Worm (Caenorhabditis elegans) whole organism, L1 larva: ENCODE data around the gene B0244.7.

Experiments
- C16A3.4 ChIP-seq: fragments of 150-350 bp; optimal IDR thresholded peaks from 2 replicates; lab custom pipeline; 2014; ENCODE audit warnings: missing biosample characterization, missing genetic modification characterization
- C34B4.2 ChIP-seq: sonication (generic microtip); optimal IDR thresholded peaks from 2 replicates; lab custom pipeline; 2017; ENCODE audit warnings: mild to moderate bottlenecking, missing genetic modification characterization, missing compliant biosample characterization
- F16B12.6 ChIP-seq: fragments of 150-350 bp; optimal IDR thresholded peaks from 2 replicates; lab custom pipeline; 2014; ENCODE audit warnings: missing biosample characterization, missing genetic modification characterization
- Y116A8C.19 ChIP-seq: sonication (generic microtip); optimal IDR thresholded peaks from 2 replicates; lab custom pipeline; 2016; ENCODE audit warnings: missing compliant biosample characterization, missing genetic modification characterization, borderline replicate concordance
- aha-1 ChIP-seq: fragments of 150-350 bp; optimal IDR thresholded peaks from 2 replicates; lab custom pipeline; 2014; ENCODE audit warnings: missing biosample characterization, missing genetic modification characterization
- ama-1 ChIP-seq: fragments of 150-350 bp; optimal IDR thresholded peaks from 2 replicates; lab custom pipeline; 2014
- ceh-8 ChIP-seq: fragments of 200-800 bp; sonication (Bioruptor generic); optimal IDR thresholded peaks from 2 replicates; lab custom pipeline; 2018; ENCODE audit warnings: mild to moderate bottlenecking, missing genetic modification characterization, moderate library complexity, missing compliant biosample characterization
- ceh-82 ChIP-seq, 3 experiments: fragments of 150-350 bp in 1 of 3; sonication (generic microtip) in 2 of 3; optimal IDR thresholded peaks; 2 replicates each; lab custom pipeline; 2014 to 2017; ENCODE audit warnings: missing biosample characterization in 3 of 3, missing genetic modification characterization in 3 of 3
- ceh-88 ChIP-seq: fragments of 200-800 bp; sonication (Bioruptor generic); IDR thresholded peaks from 2 replicates; pipeline ENCODE4 v1.3.6; 2022; ENCODE audit warnings: missing genetic modification characterization, missing compliant biosample characterization
- dpl-1 ChIP-seq, 3 experiments: fragments of 150-350 bp in 2 of 3; sonication (generic microtip) in 1 of 3; optimal IDR thresholded peaks; 2 replicates each; lab custom pipeline; 2014 to 2017; ENCODE audit warnings: missing biosample characterization in 3 of 3, missing genetic modification characterization in 3 of 3, missing genetic modification reagents in 3 of 3
- efl-1 ChIP-seq, 4 experiments: fragments of 150-350 bp; optimal IDR thresholded peaks in 3 of 4; peaks in 1 of 4; 1 replicate in 1 of 4; 2 replicates in 3 of 4; lab custom pipeline; 2014; ENCODE audit warnings: missing biosample characterization in 2 of 4, missing genetic modification characterization in 2 of 4, missing genetic modification reagents in 2 of 4
- elt-2 ChIP-seq: sonication (generic microtip); optimal IDR thresholded peaks from 2 replicates; lab custom pipeline; 2016; ENCODE audit warnings: missing genetic modification characterization, mild to moderate bottlenecking, inconsistent platforms, missing compliant biosample characterization, missing genetic modification reagents
- fkh-10 ChIP-seq: sonication (generic microtip); optimal IDR thresholded peaks from 2 replicates; lab custom pipeline; 2017; ENCODE audit warnings: missing biosample characterization, missing genetic modification reagents, missing genetic modification characterization
- grh-1 ChIP-seq: fragments of 200-800 bp; sonication (Bioruptor generic); IDR thresholded peaks from 2 replicates; pipeline ENCODE4 v1.3.6; 2022; ENCODE audit warnings: missing genetic modification reagents, missing genetic modification characterization, missing compliant biosample characterization
- hlh-17 ChIP-seq: fragments of 200-800 bp; sonication (Bioruptor generic); optimal IDR thresholded peaks from 2 replicates; lab custom pipeline; 2018; ENCODE audit warnings: missing genetic modification characterization, mild to moderate bottlenecking, missing compliant biosample characterization, moderate library complexity, borderline replicate concordance
- hlh-4 ChIP-seq: sonication (generic microtip); optimal IDR thresholded peaks from 2 replicates; lab custom pipeline; 2016; ENCODE audit warnings: mild to moderate bottlenecking, missing genetic modification characterization, missing compliant biosample characterization
- irx-1 ChIP-seq: sonication (generic microtip); optimal IDR thresholded peaks from 2 replicates; lab custom pipeline; 2016; ENCODE audit warnings: missing genetic modification characterization, missing compliant biosample characterization
- jun-1 ChIP-seq: fragments of 150-350 bp; optimal IDR thresholded peaks from 2 replicates; lab custom pipeline; 2014; ENCODE audit warnings: missing biosample characterization, missing genetic modification reagents, missing genetic modification characterization
- lin-14 ChIP-seq: fragments of 200-800 bp; sonication (Bioruptor generic); optimal IDR thresholded peaks from 2 replicates; lab custom pipeline; 2018; ENCODE audit warnings: mild to moderate bottlenecking, missing genetic modification characterization, moderate library complexity, missing compliant biosample characterization
- lin-15B ChIP-seq: fragments of 150-350 bp; sonication (generic microtip); optimal IDR thresholded peaks from 3 replicates; lab custom pipeline; 2014; ENCODE audit warnings: missing biosample characterization, missing genetic modification characterization
- lin-35 ChIP-seq, 2 experiments: fragments of 150-350 bp; optimal IDR thresholded peaks; 2 replicates each; lab custom pipeline; 2014; ENCODE audit warnings: missing biosample characterization in 2 of 2, missing genetic modification characterization in 2 of 2, missing genetic modification reagents in 2 of 2
- lin-39 ChIP-seq: fragments of 150-350 bp; optimal IDR thresholded peaks from 2 replicates; lab custom pipeline; 2014; ENCODE audit warnings: missing biosample characterization, missing genetic modification reagents, missing genetic modification characterization
- lir-3 ChIP-seq: sonication (generic microtip); optimal IDR thresholded peaks from 2 replicates; lab custom pipeline; 2016; ENCODE audit warnings: mild to moderate bottlenecking, missing genetic modification characterization, moderate library complexity, missing compliant biosample characterization; ENCODE audit not compliant: poor library complexity
- lsy-2 ChIP-seq, 2 experiments: fragments of 150-350 bp; optimal IDR thresholded peaks; 2 replicates each; lab custom pipeline; 2014; ENCODE audit warnings: missing biosample characterization in 2 of 2, missing genetic modification characterization in 2 of 2
- mdl-1 ChIP-seq, 2 experiments: fragments of 150-350 bp; optimal IDR thresholded peaks; 2 replicates each; lab custom pipeline; 2014 to 2017; ENCODE audit warnings: missing biosample characterization in 2 of 2, missing genetic modification characterization in 2 of 2, inconsistent platforms in 1 of 2
- nhr-11 ChIP-seq: fragments of 150-350 bp; optimal IDR thresholded peaks from 2 replicates; lab custom pipeline; 2014; ENCODE audit warnings: missing biosample characterization, missing genetic modification characterization
- nhr-19 ChIP-seq: fragments of 200-800 bp; sonication (Bioruptor generic); conservative IDR thresholded peaks from 2 replicates; pipeline ENCODE4 v1.3.6; 2022; ENCODE audit warnings: missing genetic modification characterization, missing compliant biosample characterization
- nhr-20 ChIP-seq: sonication (generic microtip); optimal IDR thresholded peaks from 2 replicates; lab custom pipeline; 2016; ENCODE audit warnings: mild to moderate bottlenecking, missing genetic modification characterization, missing compliant biosample characterization
- nhr-47 ChIP-seq: sonication (generic microtip); optimal IDR thresholded peaks from 2 replicates; lab custom pipeline; 2016; ENCODE audit warnings: mild to moderate bottlenecking, missing genetic modification characterization, moderate library complexity, missing compliant biosample characterization
- nhr-71 ChIP-seq: sonication (generic microtip); optimal IDR thresholded peaks from 2 replicates; lab custom pipeline; 2016; ENCODE audit warnings: mild to moderate bottlenecking, missing genetic modification characterization, moderate library complexity, missing compliant biosample characterization
- nhr-77 ChIP-seq: fragments of 150-350 bp; optimal IDR thresholded peaks from 2 replicates; lab custom pipeline; 2014; ENCODE audit warnings: missing biosample characterization, missing genetic modification characterization
- nhr-85 ChIP-seq: sonication (generic microtip); peaks from one replicate; lab custom pipeline; 2016; ENCODE audit warnings: missing genetic modification characterization, inconsistent platforms, missing compliant biosample characterization
- nhr-90 ChIP-seq: sonication (generic microtip); optimal IDR thresholded peaks from 2 replicates; lab custom pipeline; 2016; ENCODE audit warnings: mild to moderate bottlenecking, missing genetic modification characterization, missing compliant biosample characterization; ENCODE audit not compliant: poor library complexity
- pqm-1 ChIP-seq: sonication (generic microtip); optimal IDR thresholded peaks from 3 replicates; lab custom pipeline; 2017; ENCODE audit warnings: missing biosample characterization, missing genetic modification characterization
- skn-1 ChIP-seq: fragments of 150-350 bp; optimal IDR thresholded peaks from 2 replicates; lab custom pipeline; 2014; ENCODE audit warnings: missing biosample characterization, missing genetic modification characterization
- snpc-4 ChIP-seq: fragments of 150-350 bp; optimal IDR thresholded peaks from 2 replicates; lab custom pipeline; 2014; ENCODE audit warnings: missing biosample characterization, missing genetic modification characterization
- snu-23 ChIP-seq: sonication (generic microtip); optimal IDR thresholded peaks from 2 replicates; lab custom pipeline; 2016; ENCODE audit warnings: missing genetic modification characterization, missing compliant biosample characterization
- sup-37 ChIP-seq: fragments of 200-800 bp; sonication (Bioruptor generic); optimal IDR thresholded peaks from 2 replicates; lab custom pipeline; 2018; ENCODE audit warnings: mild to moderate bottlenecking, missing genetic modification characterization, missing compliant biosample characterization
- tbx-2 ChIP-seq: sonication (generic microtip); optimal IDR thresholded peaks from 2 replicates; lab custom pipeline; 2016; ENCODE audit warnings: missing genetic modification characterization, missing compliant biosample characterization
- tlp-1 ChIP-seq: fragments of 150-350 bp; optimal IDR thresholded peaks from 2 replicates; lab custom pipeline; 2014; ENCODE audit warnings: missing biosample characterization, missing genetic modification characterization
- unc-62 ChIP-seq: fragments of 150-350 bp; optimal IDR thresholded peaks from 2 replicates; lab custom pipeline; 2014; ENCODE audit warnings: missing biosample characterization, missing genetic modification reagents, missing genetic modification characterization
- unc-86 ChIP-seq: sonication (generic microtip); optimal IDR thresholded peaks from 2 replicates; lab custom pipeline; 2016; ENCODE audit warnings: missing genetic modification characterization, missing compliant biosample characterization
- unc-98 ChIP-seq: fragments of 200-800 bp; sonication (Bioruptor generic); IDR thresholded peaks from 2 replicates; pipeline ENCODE4 v1.3.6; 2022; ENCODE audit warnings: missing genetic modification characterization, missing compliant biosample characterization
- xbp-1 ChIP-seq: sonication (generic microtip); optimal IDR thresholded peaks from 2 replicates; lab custom pipeline; 2016; ENCODE audit warnings: missing genetic modification characterization, missing compliant biosample characterization
- zag-1 ChIP-seq: fragments of 150-350 bp; optimal IDR thresholded peaks from 2 replicates; lab custom pipeline; 2014; ENCODE audit warnings: missing biosample characterization, missing genetic modification characterization
- ztf-4 ChIP-seq: fragments of 150-350 bp; optimal IDR thresholded peaks from 2 replicates; lab custom pipeline; 2014; ENCODE audit warnings: missing biosample characterization, missing genetic modification characterization

Gene B0244.7

DNA sequence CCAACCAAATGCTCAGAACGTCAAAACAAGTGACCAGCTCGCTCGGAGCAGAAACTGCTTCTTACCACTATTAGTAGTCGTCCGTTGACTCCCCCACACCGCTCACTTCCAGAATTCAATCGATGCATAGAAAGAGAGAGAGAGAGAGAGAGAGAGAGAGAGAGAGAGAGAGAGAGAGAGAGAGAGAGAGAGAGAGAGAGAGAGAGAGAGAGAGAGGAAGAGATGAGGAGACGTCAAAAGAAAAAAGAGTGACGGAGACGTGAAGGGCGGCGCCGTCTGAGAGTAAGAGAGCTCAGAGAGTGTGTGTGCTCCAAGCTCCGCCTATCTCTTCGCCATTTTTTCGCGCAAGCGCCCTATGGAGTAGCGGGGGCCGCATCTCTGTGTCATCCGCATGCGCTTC lies 23.9 kb downstream of the B0244.7 start, which contains the start of gene ida-1 (continued):
- TF ChIP-seq efl-1 (optimal IDR thresholded peaks at IDR 0.05; lab: Kevin White, UChicago) (peak; percentile 47 to 71), efl-1 (GFP tag; optimal IDR thresholded peaks at IDR 0.05 in 1 of 2; lab: Kevin White, UChicago) (peak in 1 of 2 experiments; percentile 1), C34B4.2 (no peak), lin-35 (GFP tag; optimal IDR thresholded peaks at IDR 0.05; lab: Kevin White, UChicago) (peak in 1 of 2 experiments; percentile 54), grh-1 (GFP tag; lab: Robert Waterston, UW) (no peak), dpl-1 (GFP tag; optimal IDR thresholded peaks at IDR 0.05; lab: Kevin White, UChicago) (peak in 1 of 3 experiments; percentile 4), unc-86 (tag; lab: Kevin White, UChicago) (no peak), lir-3 (tag; lab: Kevin White, UChicago) (no peak), ceh-8 (peak; percentile 60), sup-37 (GFP tag; lab: Kevin White, UChicago) (no peak), F16B12.6 (tag; lab: Kevin White, UChicago) (no peak), lin-15B (tag; lab: Kevin White, UChicago) (no peak), elt-2 (tag; lab: Kevin White, UChicago) (no peak), xbp-1 (no peak), nhr-11 (tag; lab: Kevin White, UChicago) (peak; percentile 12), ama-1 (lab: Kevin White, UChicago) (no peak), aha-1 (no peak), ceh-82 (tag; optimal IDR thresholded peaks at IDR 0.05; lab: Kevin White, UChicago) (peak in 2 of 3 experiments; percentile 53 to 66), nhr-71 (tag; lab: Kevin White, UChicago) (peak; percentile 11), zag-1 (no peak), hlh-4 (no peak), ztf-4 (no peak), nhr-90 (no peak), unc-62 (GFP tag; lab: Kevin White, UChicago) (no peak), lsy-2 (tag; optimal IDR thresholded peaks at IDR 0.05; lab: Kevin White, UChicago) (peak; percentile 3 to 55), pqm-1 (tag; lab: Kevin White, UChicago) (no peak), C16A3.4 (tag; lab: Kevin White, UChicago) (no peak), nhr-47 (tag; lab: Kevin White, UChicago) (no peak), snpc-4 (tag; lab: Kevin White, UChicago) (no peak), hlh-17 (GFP tag; lab: Kevin White, UChicago) (no peak), lin-14 (GFP tag; lab: Kevin White, UChicago) (peak; percentile 89), irx-1 (no peak), Y116A8C.19 (tag; lab: Kevin White, UChicago) (no peak), ceh-88 (GFP tag; lab: Robert Waterston, UW) (no peak), nhr-85 (tag; lab: Kevin White, UChicago) (no peak), snu-23 (no peak), tbx-2 (tag; lab: Kevin White, UChicago) (no peak), lin-39 (tag; lab: Kevin White, UChicago) (no peak), mdl-1 (tag; optimal IDR thresholded peaks at IDR 0.05; lab: Kevin White, UChicago) (no peak), nhr-20 (no peak), fkh-10 (GFP tag; lab: Kevin White, UChicago) (peak; percentile 42), unc-98 (GFP tag; lab: Robert Waterston, UW) (no peak), tlp-1 (tag; lab: Kevin White, UChicago) (no peak), nhr-19 (GFP tag; lab: Robert Waterston, UW) (peak; percentile 39), jun-1 (tag; lab: Kevin White, UChicago) (peak; percentile 13), skn-1 (tag; lab: Kevin White, UChicago) (no peak), nhr-77 (tag; lab: Kevin White, UChicago) (no peak)
